Fruit fly (Drosophila melanogaster) whole organism, embryonic: ENCODE data around the gene CG15337.

Experiments
- Bgb ChIP-seq: fragments of 200-800 bp; sonication (Bioruptor generic); IDR thresholded peaks from 2 replicates; pipeline ENCODE4 v1.3.6; 2022; ENCODE audit warnings: missing biosample characterization, missing genetic modification characterization; ENCODE audit not compliant: partially characterized antibody
- CG10979 ChIP-seq: fragments of 200-800 bp; sonication (Bioruptor generic); optimal IDR thresholded peaks from 2 replicates; lab custom pipeline; 2018; ENCODE audit warnings: missing biosample characterization, mild to moderate bottlenecking, missing genetic modification characterization, moderate library complexity
- CG12236 ChIP-seq: fragments of 200-800 bp; sonication (Bioruptor generic); optimal IDR thresholded peaks from 2 replicates; lab custom pipeline; 2016; ENCODE audit warnings: missing biosample characterization, missing genetic modification characterization
- CG14014 ChIP-seq: fragments of 200-800 bp; sonication (Bioruptor generic); IDR thresholded peaks from 2 replicates; pipeline ENCODE4 v1.3.6; 2022; ENCODE audit warnings: missing biosample characterization, missing genetic modification characterization
- CG14710 ChIP-seq: fragments of 200-800 bp; sonication (Bioruptor generic); optimal IDR thresholded peaks from 3 replicates; lab custom pipeline; 2019; ENCODE audit warnings: missing biosample characterization, mild to moderate bottlenecking, missing genetic modification characterization, moderate library complexity
- CG14965 ChIP-seq: fragments of 200-800 bp; sonication (Bioruptor generic); optimal IDR thresholded peaks from 2 replicates; lab custom pipeline; 2016; ENCODE audit warnings: missing biosample characterization, missing genetic modification characterization, borderline replicate concordance
- CG15514 ChIP-seq: fragments of 200-800 bp; sonication (Bioruptor generic); optimal IDR thresholded peaks from 3 replicates; lab custom pipeline; 2017; ENCODE audit warnings: missing biosample characterization, missing genetic modification characterization, mild to moderate bottlenecking, moderate library complexity, missing genetic modification reagents
- CG15601 ChIP-seq: fragments of 200-800 bp; sonication (Bioruptor generic); optimal IDR thresholded peaks from 3 replicates; lab custom pipeline; 2019; ENCODE audit warnings: missing biosample characterization, mild to moderate bottlenecking, missing genetic modification characterization, moderate library complexity
- CG16779 ChIP-seq: fragments of 200-800 bp; sonication (Bioruptor generic); IDR thresholded peaks from 2 replicates; pipeline ENCODE4 v1.3.6; 2022; ENCODE audit warnings: missing biosample characterization, missing genetic modification characterization
- CG2129 ChIP-seq: fragments of 200-800 bp; sonication (Bioruptor generic); IDR thresholded peaks from 2 replicates; pipeline ENCODE4 v1.3.6; 2022; ENCODE audit warnings: missing biosample characterization, missing genetic modification characterization; ENCODE audit not compliant: partially characterized antibody
- CG3838 ChIP-seq: fragments of 200-800 bp; sonication (Bioruptor generic); optimal IDR thresholded peaks from 3 replicates; lab custom pipeline; 2016; ENCODE audit warnings: missing biosample characterization, missing genetic modification characterization
- CG3995 ChIP-seq: fragments of 200-800 bp; sonication (Bioruptor generic); optimal IDR thresholded peaks from 3 replicates; lab custom pipeline; 2016; ENCODE audit warnings: missing biosample characterization, missing genetic modification characterization
- CG6254 ChIP-seq: fragments of 200-800 bp; sonication (Bioruptor generic); optimal IDR thresholded peaks from 3 replicates; lab custom pipeline; 2017; ENCODE audit warnings: mild to moderate bottlenecking, missing biosample characterization, missing genetic modification reagents, missing genetic modification characterization
- CG6654 ChIP-seq: fragments of 200-800 bp; sonication (Bioruptor generic); optimal IDR thresholded peaks from 2 replicates; lab custom pipeline; 2017; ENCODE audit warnings: missing biosample characterization, mild to moderate bottlenecking, missing genetic modification characterization
- CG8290 ChIP-seq, 3 experiments: fragments of 200-800 bp; sonication (Bioruptor generic); optimal IDR thresholded peaks; 2 replicates each; lab custom pipeline; 2016 to 2019; ENCODE audit warnings: missing biosample characterization in 3 of 3, missing genetic modification characterization in 3 of 3, mild to moderate bottlenecking in 2 of 3, moderate library complexity in 1 of 3
- CG8359 ChIP-seq: fragments of 200-800 bp; sonication (Bioruptor generic); optimal IDR thresholded peaks from 2 replicates; lab custom pipeline; 2017; ENCODE audit warnings: missing biosample characterization, mild to moderate bottlenecking, missing genetic modification characterization, borderline replicate concordance
- CG8765 ChIP-seq: fragments of 200-800 bp; sonication (Bioruptor generic); IDR thresholded peaks from 2 replicates; pipeline ENCODE4 v1.3.6; 2022; ENCODE audit warnings: missing biosample characterization, missing genetic modification characterization
- CG9817 ChIP-seq: fragments of 200-800 bp; sonication (Bioruptor generic); optimal IDR thresholded peaks from 2 replicates; lab custom pipeline; 2018; ENCODE audit warnings: missing biosample characterization, mild to moderate bottlenecking, missing genetic modification characterization, moderate library complexity
- Deaf1 ChIP-seq: fragments of 200-800 bp; optimal IDR thresholded peaks from 3 replicates; lab custom pipeline; 2019; ENCODE audit warnings: missing biosample characterization, mild to moderate bottlenecking, missing genetic modification characterization, moderate library complexity
- Dek ChIP-seq: fragments of 200-800 bp; sonication (Bioruptor generic); optimal IDR thresholded peaks from 3 replicates; lab custom pipeline; 2019; ENCODE audit warnings: missing biosample characterization, mild to moderate bottlenecking, missing genetic modification characterization, moderate library complexity
- Doc3 ChIP-seq: fragments of 200-800 bp; sonication (Bioruptor generic); IDR thresholded peaks from 3 replicates; pipeline ENCODE4 v1.3.6; 2022; ENCODE audit warnings: missing biosample characterization, missing genetic modification characterization; ENCODE audit not compliant: partially characterized antibody
- ERR ChIP-seq: fragments of 200-800 bp; sonication (Bioruptor generic); optimal IDR thresholded peaks from 2 replicates; lab custom pipeline; 2016; ENCODE audit warnings: missing biosample characterization, missing genetic modification characterization
- GATAe ChIP-seq: fragments of 200-800 bp; sonication (Bioruptor generic); conservative IDR thresholded peaks from 2 replicates; pipeline ENCODE4 v1.3.6; 2022; ENCODE audit warnings: missing biosample characterization, missing genetic modification characterization
- MTF-1 ChIP-seq: fragments of 200-800 bp; sonication (Bioruptor generic); optimal IDR thresholded peaks from 2 replicates; lab custom pipeline; 2018; ENCODE audit warnings: missing biosample characterization, mild to moderate bottlenecking, missing genetic modification characterization, borderline replicate concordance
- Mad ChIP-seq: fragments of 200-800 bp; sonication (Bioruptor generic); optimal IDR thresholded peaks from 2 replicates; lab custom pipeline; 2016; ENCODE audit warnings: missing biosample characterization, missing genetic modification characterization
- Med ChIP-seq: fragments of 200-800 bp; sonication (Bioruptor generic); peaks from one replicate; lab custom pipeline; 2016; ENCODE audit warnings: missing biosample characterization, missing genetic modification characterization, mild to moderate bottlenecking, inconsistent platforms, moderate library complexity
- Myb ChIP-seq: fragments of 200-800 bp; sonication (Bioruptor generic); optimal IDR thresholded peaks from 2 replicates; lab custom pipeline; 2016; ENCODE audit warnings: missing biosample characterization, missing genetic modification characterization
- Opbp ChIP-seq: fragments of 200-800 bp; sonication (Bioruptor generic); IDR thresholded peaks from 3 replicates; pipeline ENCODE4 v1.3.6; 2022; ENCODE audit warnings: missing biosample characterization, missing genetic modification characterization; ENCODE audit not compliant: partially characterized antibody
- al ChIP-seq: fragments of 200-800 bp; sonication (Bioruptor generic); IDR thresholded peaks from 2 replicates; pipeline ENCODE4 v1.3.6; 2022; ENCODE audit warnings: missing biosample characterization, missing genetic modification characterization
- cad ChIP-seq: fragments of >200 bp; optimal IDR thresholded peaks from 2 replicates; lab custom pipeline; 2017; ENCODE audit warnings: missing biosample characterization, missing genetic modification characterization
- chinmo ChIP-seq: fragments of 200-800 bp; sonication (Bioruptor generic); IDR thresholded peaks from 4 replicates; pipeline ENCODE4 v1.3.6; 2022; ENCODE audit warnings: missing biosample characterization, missing genetic modification characterization; ENCODE audit not compliant: partially characterized antibody
- ci ChIP-seq: fragments of 200-800 bp; sonication (Bioruptor generic); IDR thresholded peaks from 3 replicates; pipeline ENCODE4 v1.3.6; 2022; ENCODE audit warnings: missing biosample characterization, missing genetic modification characterization
- en ChIP-seq: fragments of 200-800 bp; sonication (Bioruptor generic); optimal IDR thresholded peaks from 2 replicates; lab custom pipeline; 2016; ENCODE audit warnings: missing biosample characterization, missing genetic modification characterization
- gem ChIP-seq: fragments of 200-800 bp; sonication (Bioruptor generic); optimal IDR thresholded peaks from 2 replicates; lab custom pipeline; 2019; ENCODE audit warnings: missing biosample characterization, mild to moderate bottlenecking, missing genetic modification characterization, moderate library complexity
- grn ChIP-seq: fragments of 200-800 bp; sonication (Bioruptor generic); optimal IDR thresholded peaks from 3 replicates; lab custom pipeline; 2017; ENCODE audit warnings: missing biosample characterization, missing genetic modification characterization
- gro ChIP-seq: fragments of 200-800 bp; sonication (Bioruptor generic); optimal IDR thresholded peaks from 2 replicates; lab custom pipeline; 2016; ENCODE audit warnings: missing biosample characterization, missing genetic modification characterization
- inv ChIP-seq: fragments of 200-800 bp; sonication (Bioruptor generic); IDR thresholded peaks from 2 replicates; pipeline ENCODE4 v1.3.6; 2022; ENCODE audit warnings: missing biosample characterization, missing genetic modification characterization; ENCODE audit not compliant: partially characterized antibody
- knrl ChIP-seq: fragments of 200-800 bp; sonication (Bioruptor generic); IDR thresholded peaks from 3 replicates; pipeline ENCODE4 v1.3.6; 2022; ENCODE audit warnings: missing biosample characterization, missing genetic modification characterization; ENCODE audit not compliant: partially characterized antibody
- phol ChIP-seq: fragments of 200-800 bp; sonication (Bioruptor generic); optimal IDR thresholded peaks from 3 replicates; lab custom pipeline; 2018; ENCODE audit warnings: missing biosample characterization, mild to moderate bottlenecking, missing genetic modification characterization, moderate library complexity
- pros ChIP-seq: fragments of 200-800 bp; sonication (Bioruptor generic); optimal IDR thresholded peaks from 3 replicates; lab custom pipeline; 2019; ENCODE audit warnings: missing biosample characterization, mild to moderate bottlenecking, missing genetic modification characterization, moderate library complexity
- schlank ChIP-seq: fragments of 200-800 bp; sonication (Bioruptor generic); optimal IDR thresholded peaks from 2 replicates; lab custom pipeline; 2018; ENCODE audit warnings: missing biosample characterization, mild to moderate bottlenecking, missing genetic modification characterization
- sd ChIP-seq: fragments of 200-800 bp; sonication (Bioruptor generic); optimal IDR thresholded peaks from 3 replicates; lab custom pipeline; 2018; ENCODE audit warnings: missing biosample characterization, mild to moderate bottlenecking, missing genetic modification characterization, moderate library complexity
- sima ChIP-seq: fragments of 200-800 bp; sonication (Bioruptor generic); optimal IDR thresholded peaks from 2 replicates; lab custom pipeline; 2016; ENCODE audit warnings: missing biosample characterization, missing genetic modification characterization
- slbo ChIP-seq: fragments of 200-800 bp; sonication (Bioruptor generic); IDR thresholded peaks from 2 replicates; pipeline ENCODE4 v1.3.6; 2022; ENCODE audit warnings: missing biosample characterization, missing genetic modification characterization
- ttk ChIP-seq: fragments of 200-800 bp; sonication (Bioruptor generic); IDR thresholded peaks from 2 replicates; pipeline ENCODE4 v2.1.2; 2022; ENCODE audit warnings: missing biosample characterization, missing genetic modification characterization
- tup ChIP-seq: fragments of 200-800 bp; sonication (Bioruptor generic); optimal IDR thresholded peaks from 2 replicates; lab custom pipeline; 2016; ENCODE audit warnings: missing biosample characterization, mild to moderate bottlenecking, missing genetic modification characterization, moderate library complexity
- vvl ChIP-seq: fragments of 200-800 bp; sonication (Bioruptor generic); IDR thresholded peaks from 2 replicates; pipeline ENCODE4 v1.3.6; 2022; ENCODE audit warnings: missing biosample characterization, missing genetic modification characterization
- wek ChIP-seq: fragments of 200-800 bp; sonication (Bioruptor generic); optimal IDR thresholded peaks from 3 replicates; lab custom pipeline; 2018; ENCODE audit warnings: missing biosample characterization, mild to moderate bottlenecking, missing genetic modification characterization, moderate library complexity
- z ChIP-seq: fragments of 200-800 bp; sonication (Bioruptor generic); IDR thresholded peaks from 3 replicates; pipeline ENCODE4 v1.3.6; 2022; ENCODE audit warnings: missing biosample characterization, missing genetic modification characterization
- zf30C ChIP-seq: fragments of 200-800 bp; sonication (Bioruptor generic); optimal IDR thresholded peaks from 3 replicates; lab custom pipeline; 2018; ENCODE audit warnings: missing biosample characterization, mild to moderate bottlenecking, missing genetic modification characterization

The CG15337 gene

DNA sequence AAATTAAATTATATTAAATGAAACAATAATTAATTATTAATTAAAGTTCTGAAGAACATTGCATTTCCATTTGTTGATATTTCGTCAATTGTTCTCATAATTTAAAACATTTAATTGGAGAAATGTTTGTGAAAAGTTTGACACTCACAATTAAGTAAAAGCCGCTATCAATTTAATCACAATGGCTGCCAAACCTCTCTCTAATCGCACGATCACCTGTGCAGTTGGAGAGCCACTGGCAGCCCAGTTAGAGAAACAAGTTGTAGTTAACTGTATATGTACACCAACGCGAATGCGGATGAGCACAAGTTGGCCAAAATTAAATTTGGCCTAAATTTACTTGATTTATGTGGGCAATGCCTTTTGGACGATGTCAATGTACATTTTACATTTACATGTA, 32.3 kb downstream of the CG15337 start:
- TF ChIP-seq Bgb (GFP tag; lab: Robert Waterston, UW), result 0 out of 2 replicates have a peak, but pooled peaks have one; percentile 14
- no peak for TF ChIP-seq CG16779
- no peak for TF ChIP-seq Myb (GFP tag; lab: Kevin White, UChicago)
- TF ChIP-seq ttk (GFP tag; lab: Robert Waterston, UW), result no peak
- TF ChIP-seq wek (GFP tag; lab: Kevin White, UChicago), result no peak
- TF ChIP-seq gem, result no peak
- TF ChIP-seq CG6654 (GFP tag; lab: Kevin White, UChicago), result peak; percentile 98
- no peak for TF ChIP-seq CG10979 (tag; lab: Kevin White, UChicago)
- no peak for TF ChIP-seq CG14710 (tag; lab: Kevin White, UChicago)
- no peak for TF ChIP-seq CG3995 (GFP tag; lab: Kevin White, UChicago)
- TF ChIP-seq inv (GFP tag; lab: Robert Waterston, UW), result no peak
- no peak for TF ChIP-seq z (GFP tag; lab: Robert Waterston, UW)
- TF ChIP-seq al (GFP tag; lab: Robert Waterston, UW), result no peak
- peak; percentile 72 for TF ChIP-seq grn (GFP tag; lab: Kevin White, UChicago)
- no peak for TF ChIP-seq Mad (GFP tag; lab: Kevin White, UChicago)
- TF ChIP-seq sima (GFP tag; lab: Kevin White, UChicago), result no peak
- TF ChIP-seq slbo (GFP tag; lab: Robert Waterston, UW), result no peak
- TF ChIP-seq CG3838 (GFP tag; lab: Kevin White, UChicago), result no peak
- no peak for TF ChIP-seq CG6254
- TF ChIP-seq CG8765 (GFP tag; lab: Robert Waterston, UW), result no peak
- TF ChIP-seq vvl, result no peak
- no peak for TF ChIP-seq Dek
- TF ChIP-seq phol (tag; lab: Kevin White, UChicago), result no peak
- TF ChIP-seq CG14965 (GFP tag; lab: Kevin White, UChicago), result no peak
- 0 out of 3 replicates have a peak, but pooled peaks have one; percentile 33 for TF ChIP-seq Opbp (GFP tag; lab: Robert Waterston, UW)
- no peak for TF ChIP-seq MTF-1 (GFP tag; lab: Kevin White, UChicago)
- TF ChIP-seq GATAe, result peak; percentile 32; the same call in 1 of the 2 replicates
- no peak for TF ChIP-seq schlank (tag; lab: Kevin White, UChicago)
- TF ChIP-seq CG15514 (GFP tag; lab: Kevin White, UChicago), result no peak
- peak; percentile 91 for TF ChIP-seq cad
- TF ChIP-seq CG8359, result no peak
- no peak for TF ChIP-seq en (GFP tag; lab: Kevin White, UChicago)
- TF ChIP-seq tup (GFP tag; lab: Kevin White, UChicago), result no peak
- no peak for TF ChIP-seq chinmo (GFP tag; lab: Robert Waterston, UW)
- TF ChIP-seq CG12236 (GFP tag; lab: Kevin White, UChicago), result no peak
- TF ChIP-seq CG9817, result no peak
- TF ChIP-seq Deaf1, result no peak
- TF ChIP-seq Med (GFP tag; lab: Kevin White, UChicago), result no peak

DNA sequence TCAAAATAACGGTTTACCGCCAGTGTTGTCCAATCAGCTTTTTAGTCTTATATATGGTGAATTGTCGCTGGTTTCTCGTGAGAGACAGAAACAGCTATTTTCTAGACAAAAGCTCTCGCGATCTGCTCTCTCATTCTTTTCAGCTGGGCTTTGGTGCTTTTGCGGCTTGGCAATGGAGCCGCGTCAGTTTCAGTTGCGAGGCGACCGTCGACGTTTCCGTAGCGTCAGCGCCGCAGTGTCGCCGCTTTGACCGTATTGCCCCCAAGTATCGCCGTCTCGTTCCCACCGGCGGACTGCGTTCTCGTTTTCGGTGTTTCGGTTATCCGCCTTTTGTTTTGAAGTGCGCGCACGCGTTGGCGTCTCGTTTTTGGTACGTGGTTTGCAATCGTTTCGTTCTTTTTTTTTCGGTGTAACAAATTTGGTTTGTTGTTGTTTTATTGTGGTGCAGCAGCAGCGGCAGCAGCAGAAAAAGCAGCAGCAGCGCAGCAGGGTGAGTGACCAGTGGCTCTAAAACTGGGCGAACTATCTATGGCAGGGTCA, 33.2 kb downstream of the CG15337 start:
- TF ChIP-seq CG14014 (GFP tag; lab: Robert Waterston, UW) (0 out of 2 replicates have a peak, but pooled peaks have one; percentile 28), ERR (GFP tag; lab: Kevin White, UChicago) (peak; percentile 27), ci (GFP tag; lab: Robert Waterston, UW) (peak; percentile 73), zf30C (GFP tag; lab: Kevin White, UChicago) (peak; percentile 62), Opbp (GFP tag; lab: Robert Waterston, UW) (peak; percentile 44; the same call in 1 of the 3 replicates), knrl (GFP tag; lab: Robert Waterston, UW) (peak; percentile 34; the same call in 1 of the 3 replicates), CG15601 (tag; lab: Kevin White, UChicago) (no peak), CG2129 (GFP tag; lab: Robert Waterston, UW) (no peak), gro (GFP tag; lab: Kevin White, UChicago) (peak; percentile 30), sd (tag; lab: Kevin White, UChicago) (peak; percentile 42), Doc3 (GFP tag; lab: Robert Waterston, UW) (no peak), chinmo (GFP tag; lab: Robert Waterston, UW) (peak; percentile 97), pros (no peak), CG8290 (GFP tag; optimal IDR thresholded peaks at IDR 0.05; lab: Kevin White, UChicago) (no peak), CG8290 (tag; optimal IDR thresholded peaks at IDR 0.05; lab: Kevin White, UChicago) (peak in 1 of 2 experiments; percentile 44)
